Worm (Caenorhabditis elegans) whole organism, L4 larva: ENCODE data around the gene Y34B4A.7.

Experiments used
- F26F4.8 ChIP-seq: fragments of 200-800 bp; sonication (Bioruptor generic); conservative IDR thresholded peaks from 2 replicates; pipeline ENCODE4 v1.3.6; 2022; ENCODE audit warnings: missing genetic modification characterization, missing compliant biosample characterization
- Y48G9A.11 ChIP-seq: fragments of 200-800 bp; sonication (Bioruptor generic); IDR thresholded peaks from 2 replicates; pipeline ENCODE4 v1.3.6; 2022; ENCODE audit warnings: missing genetic modification reagents, missing genetic modification characterization, missing compliant biosample characterization
- Y5F2A.4 ChIP-seq: fragments of 200-800 bp; sonication (Bioruptor generic); optimal IDR thresholded peaks from 2 replicates; lab custom pipeline; 2018; ENCODE audit warnings: mild to moderate bottlenecking, missing genetic modification characterization, missing compliant biosample characterization
- ZK546.5 ChIP-seq, 2 experiments: sonication (generic microtip); optimal IDR thresholded peaks; 2 replicates each; lab custom pipeline; 2017; ENCODE audit warnings: missing biosample characterization in 2 of 2, missing genetic modification characterization in 2 of 2
- aha-1 ChIP-seq: fragments of 150-350 bp; peaks from one replicate; lab custom pipeline; 2014; ENCODE audit warnings: missing biosample characterization, missing genetic modification characterization
- attf-4 ChIP-seq: sonication (generic microtip); optimal IDR thresholded peaks from 3 replicates; lab custom pipeline; 2017; ENCODE audit warnings: missing biosample characterization, missing genetic modification characterization
- ceh-20 ChIP-seq: fragments of 200-800 bp; sonication (Bioruptor generic); IDR thresholded peaks from 2 replicates; pipeline ENCODE4 v1.3.6; 2022; ENCODE audit warnings: missing genetic modification reagents, missing genetic modification characterization, missing compliant biosample characterization
- ceh-28 ChIP-seq: fragments of 150-350 bp; optimal IDR thresholded peaks from 2 replicates; lab custom pipeline; 2014; ENCODE audit warnings: missing biosample characterization, missing genetic modification reagents, missing genetic modification characterization
- ctbp-1 ChIP-seq: fragments of 200-800 bp; sonication (Bioruptor generic); IDR thresholded peaks from 2 replicates; pipeline ENCODE4 v1.3.6; 2022; ENCODE audit warnings: missing genetic modification reagents, missing genetic modification characterization, missing compliant biosample characterization
- dmd-6 ChIP-seq: fragments of 200-800 bp; sonication (Bioruptor generic); IDR thresholded peaks from 2 replicates; pipeline ENCODE4 v1.3.6; 2022; ENCODE audit warnings: missing genetic modification reagents, missing genetic modification characterization, missing compliant biosample characterization
- duxl-1 ChIP-seq: sonication (generic microtip); optimal IDR thresholded peaks from 2 replicates; lab custom pipeline; 2016; ENCODE audit warnings: mild to moderate bottlenecking, missing genetic modification characterization, moderate library complexity, missing compliant biosample characterization; ENCODE audit not compliant: poor library complexity
- dve-1 ChIP-seq: sonication (generic microtip); optimal IDR thresholded peaks from 2 replicates; lab custom pipeline; 2017; ENCODE audit warnings: antibody characterized with exemption, mild to moderate bottlenecking, missing genetic modification characterization, missing compliant biosample characterization; ENCODE audit not compliant: insufficient read depth
- egl-43 ChIP-seq: fragments of 200-800 bp; sonication (Bioruptor generic); IDR thresholded peaks from 2 replicates; pipeline ENCODE4 v1.3.6; 2022; ENCODE audit warnings: missing genetic modification reagents, missing genetic modification characterization, missing compliant biosample characterization
- hif-1 ChIP-seq, 2 experiments: sonication (generic microtip); optimal IDR thresholded peaks; 2 replicates each; lab custom pipeline; 2016 to 2017; ENCODE audit warnings: missing compliant biosample characterization in 2 of 2, missing genetic modification characterization in 2 of 2, missing genetic modification reagents in 2 of 2, missing genotype in 2 of 2, mild to moderate bottlenecking in 1 of 2
- hmg-1.1 ChIP-seq: fragments of 200-800 bp; sonication (Bioruptor generic); IDR thresholded peaks from 2 replicates; pipeline ENCODE4 v1.3.6; 2022; ENCODE audit warnings: missing genetic modification reagents, missing genetic modification characterization, missing compliant biosample characterization
- lin-1 ChIP-seq: fragments of 200-800 bp; sonication (Bioruptor generic); IDR thresholded peaks from 2 replicates; pipeline ENCODE4 v1.3.6; 2022; ENCODE audit warnings: missing genetic modification reagents, missing genetic modification characterization, missing compliant biosample characterization
- lsy-2 ChIP-seq, 2 experiments: fragments of 150-350 bp in 1 of 2; sonication (generic microtip) in 1 of 2; optimal IDR thresholded peaks; 2 replicates each; lab custom pipeline; 2014 to 2017; ENCODE audit warnings: missing biosample characterization in 2 of 2, missing genetic modification characterization in 2 of 2
- mdl-1 ChIP-seq, 2 experiments: fragments of 150-350 bp in 1 of 2; sonication (generic microtip) in 1 of 2; optimal IDR thresholded peaks; 2 replicates each; lab custom pipeline; 2014 to 2017; ENCODE audit warnings: missing biosample characterization in 2 of 2, missing genetic modification characterization in 2 of 2
- nhr-102 ChIP-seq: sonication (generic microtip); optimal IDR thresholded peaks from 2 replicates; lab custom pipeline; 2016; ENCODE audit warnings: mild to moderate bottlenecking, missing genetic modification characterization, moderate library complexity, missing compliant biosample characterization
- nhr-11 ChIP-seq: fragments of 150-350 bp; optimal IDR thresholded peaks from 2 replicates; lab custom pipeline; 2014; ENCODE audit warnings: missing biosample characterization, missing genetic modification characterization
- nhr-28 ChIP-seq: fragments of 150-350 bp; optimal IDR thresholded peaks from 2 replicates; lab custom pipeline; 2014; ENCODE audit warnings: missing biosample characterization, missing genetic modification characterization
- nhr-48 ChIP-seq: sonication (generic microtip); optimal IDR thresholded peaks from 2 replicates; lab custom pipeline; 2016; ENCODE audit warnings: mild to moderate bottlenecking, missing genetic modification characterization, missing compliant biosample characterization
- nhr-76 ChIP-seq: fragments of 150-350 bp; optimal IDR thresholded peaks from 2 replicates; lab custom pipeline; 2014; ENCODE audit warnings: missing biosample characterization, missing genetic modification characterization
- pqm-1 ChIP-seq: sonication (generic microtip); optimal IDR thresholded peaks from 2 replicates; lab custom pipeline; 2017; ENCODE audit warnings: missing biosample characterization, missing genetic modification characterization
- rbr-2 ChIP-seq: sonication (generic microtip); optimal IDR thresholded peaks from 2 replicates; lab custom pipeline; 2016; ENCODE audit warnings: missing genotype, missing genetic modification characterization, missing compliant biosample characterization
- sdz-12 ChIP-seq: fragments of 200-800 bp; sonication (Bioruptor generic); optimal IDR thresholded peaks from 2 replicates; lab custom pipeline; 2018; ENCODE audit warnings: mild to moderate bottlenecking, missing genetic modification characterization, missing compliant biosample characterization
- set-16 ChIP-seq: fragments of 200-800 bp; sonication (Bioruptor generic); IDR thresholded peaks from 2 replicates; pipeline ENCODE4 v1.3.6; 2022; ENCODE audit warnings: missing genetic modification reagents, missing genetic modification characterization, missing compliant biosample characterization
- snpc-1.2 ChIP-seq: fragments of 200-800 bp; sonication (Bioruptor generic); IDR thresholded peaks from 2 replicates; pipeline ENCODE4 v1.3.6; 2022; ENCODE audit warnings: missing genetic modification reagents, missing genetic modification characterization, missing compliant biosample characterization
- tag-97 ChIP-seq: fragments of 200-800 bp; sonication (Bioruptor generic); IDR thresholded peaks from 2 replicates; pipeline ENCODE4 v1.3.6; 2022; ENCODE audit warnings: missing genetic modification characterization, missing compliant biosample characterization
- tra-1 ChIP-seq: fragments of 200-800 bp; sonication (Bioruptor generic); IDR thresholded peaks from 2 replicates; pipeline ENCODE4 v1.3.6; 2022; ENCODE audit warnings: missing genetic modification reagents, missing genetic modification characterization, missing compliant biosample characterization
- unc-130 ChIP-seq: sonication (generic microtip); optimal IDR thresholded peaks from 2 replicates; lab custom pipeline; 2016; ENCODE audit warnings: missing genetic modification reagents, missing genetic modification characterization, missing compliant biosample characterization
- unc-62 ChIP-seq, 3 experiments: fragments of 150-350 bp in 1 of 3; sonication (generic microtip); optimal IDR thresholded peaks in 2 of 3; peaks in 1 of 3; 1 replicate in 1 of 3; 2 replicates in 2 of 3; lab custom pipeline; 2014 to 2017; ENCODE audit warnings: missing biosample characterization in 3 of 3, missing genetic modification characterization in 3 of 3, missing genetic modification reagents in 3 of 3, missing genotype in 1 of 3
- vab-7 ChIP-seq: fragments of 200-800 bp; sonication (Bioruptor generic); IDR thresholded peaks from 2 replicates; pipeline ENCODE4 v1.3.6; 2022; ENCODE audit warnings: missing genetic modification reagents, missing genetic modification characterization, missing compliant biosample characterization
- zfp-2 ChIP-seq: sonication (generic microtip); optimal IDR thresholded peaks from 2 replicates; lab custom pipeline; 2016; ENCODE audit warnings: mild to moderate bottlenecking, missing genetic modification characterization, missing compliant biosample characterization
- zip-2 ChIP-seq: fragments of 150-350 bp; optimal IDR thresholded peaks from 2 replicates; lab custom pipeline; 2014; ENCODE audit warnings: missing biosample characterization, missing genetic modification characterization

Gene Y34B4A.7

DNA sequence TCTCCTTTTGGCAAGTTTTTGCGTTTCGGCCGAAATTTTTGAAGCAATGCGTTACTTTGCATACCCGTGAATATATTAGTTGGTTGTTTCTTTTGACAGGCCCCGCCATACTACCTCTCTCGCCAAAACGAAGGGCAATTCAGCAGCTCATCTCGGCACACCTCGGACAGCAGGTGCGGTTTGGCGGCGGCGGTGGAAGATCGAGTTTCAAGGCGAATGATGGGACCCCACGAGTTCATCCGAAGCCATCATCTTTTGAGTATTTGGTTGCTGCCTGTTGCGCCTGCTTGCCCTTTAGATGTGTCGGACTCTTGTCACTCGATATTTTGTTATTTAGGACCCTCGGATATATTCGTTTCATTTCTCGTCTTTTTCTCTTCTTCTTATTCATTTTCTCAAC is 35.8 kb upstream of the Y34B4A.7 start:
- TF ChIP-seq set-16 (GFP tag; lab: Robert Waterston, UW) (peak; percentile 70), dmd-6 (GFP tag; lab: Robert Waterston, UW) (no peak), hif-1 (tag; optimal IDR thresholded peaks at IDR 0.05; lab: Kevin White, UChicago) (peak in 1 of 2 experiments; percentile 5), tra-1 (GFP tag; lab: Robert Waterston, UW) (peak; percentile 19; the same call in 1 of the 2 replicates), ctbp-1 (GFP tag; lab: Robert Waterston, UW) (0 out of 2 replicates have a peak, but pooled peaks have one; percentile 11), unc-130 (GFP tag; lab: Kevin White, UChicago) (no peak), egl-43 (GFP tag; lab: Robert Waterston, UW) (peak; percentile 61; the same call in 1 of the 2 replicates)

DNA sequence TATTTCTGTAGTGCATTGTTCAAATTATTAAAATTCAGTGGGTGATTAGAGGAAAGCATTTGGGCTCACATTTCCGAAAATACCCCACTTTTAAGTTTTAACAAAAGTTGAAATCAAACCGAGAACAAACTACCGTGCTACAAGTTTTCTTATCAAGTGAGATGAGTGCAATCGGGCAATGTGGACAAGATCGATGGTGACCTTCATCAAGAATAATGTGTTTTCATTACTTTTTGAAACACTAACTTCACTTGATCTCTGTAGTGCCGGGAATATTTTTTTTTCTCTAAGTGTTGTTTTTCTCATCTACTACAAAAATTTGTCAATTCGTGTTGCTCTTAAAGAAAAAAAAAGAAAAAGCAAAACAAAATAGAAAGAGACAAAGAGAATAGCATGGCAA is 35.3 kb upstream of the Y34B4A.7 start:
- peak; percentile 83 for TF ChIP-seq nhr-28 (tag; lab: Kevin White, UChicago)
- TF ChIP-seq duxl-1 (tag; lab: Kevin White, UChicago), result no peak
- peak; percentile 0 for TF ChIP-seq dve-1
- TF ChIP-seq unc-62 (GFP tag; optimal IDR thresholded peaks at IDR 0.05 in 1 of 2; lab: Kevin White, UChicago), result peak in 1 of 2 experiments; percentile 87
- no peak for TF ChIP-seq unc-62 (tag; optimal IDR thresholded peaks at IDR 0.05; lab: Kevin White, UChicago)
- TF ChIP-seq pqm-1 (tag; lab: Kevin White, UChicago), result peak; percentile 29

DNA sequence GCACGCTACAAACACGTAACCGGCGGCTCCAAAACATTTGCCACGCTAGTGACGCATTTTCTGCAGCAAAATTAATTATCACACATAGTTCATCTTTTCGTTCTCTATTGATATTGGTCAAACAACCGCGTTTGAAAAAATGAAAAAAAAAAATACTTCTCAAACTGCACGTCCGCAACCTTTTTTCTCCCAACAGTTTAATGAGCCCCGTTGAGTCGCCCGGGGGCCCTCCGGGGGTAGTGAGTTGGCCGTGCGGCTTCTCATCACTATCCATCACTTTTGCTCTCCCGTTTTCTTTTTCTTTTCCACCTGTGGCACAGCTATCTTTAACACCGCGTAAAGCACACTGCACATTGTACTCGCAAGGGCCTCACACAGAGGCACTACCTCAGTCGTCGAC is 34.7 kb upstream of the Y34B4A.7 start:
- TF ChIP-seq F26F4.8 (GFP tag; lab: Robert Waterston, UW) (no peak), tag-97 (no peak), mdl-1 (tag; optimal IDR thresholded peaks at IDR 0.05; lab: Kevin White, UChicago) (no peak), lsy-2 (tag; optimal IDR thresholded peaks at IDR 0.05; lab: Kevin White, UChicago) (peak in 1 of 2 experiments; percentile 2), ceh-20 (GFP tag; lab: Robert Waterston, UW) (peak; percentile 19; the same call in 1 of the 2 replicates), unc-130 (GFP tag; lab: Kevin White, UChicago) (no peak), nhr-102 (tag; lab: Kevin White, UChicago) (no peak), hmg-1.1 (GFP tag; lab: Robert Waterston, UW) (0 out of 2 replicates have a peak, but pooled peaks have one; percentile 26), aha-1 (tag; lab: Kevin White, UChicago) (peak; percentile 93), nhr-11 (tag; lab: Kevin White, UChicago) (peak; percentile 42), nhr-48 (tag; lab: Kevin White, UChicago) (no peak), lin-1 (GFP tag; lab: Robert Waterston, UW) (no peak), snpc-1.2 (GFP tag; lab: Robert Waterston, UW) (no peak), sdz-12 (GFP tag; lab: Kevin White, UChicago) (no peak), zip-2 (no peak), hif-1 (tag; optimal IDR thresholded peaks at IDR 0.05; lab: Kevin White, UChicago) (peak; percentile 19 to 97), duxl-1 (tag; lab: Kevin White, UChicago) (no peak), rbr-2 (tag; lab: Kevin White, UChicago) (no peak), ctbp-1 (GFP tag; lab: Robert Waterston, UW) (no peak), ZK546.5 (tag; optimal IDR thresholded peaks at IDR 0.05; lab: Kevin White, UChicago) (no peak), vab-7 (GFP tag; lab: Robert Waterston, UW) (no peak), ceh-28 (tag; lab: Kevin White, UChicago) (no peak), Y5F2A.4 (GFP tag; lab: Kevin White, UChicago) (no peak), Y48G9A.11 (GFP tag; lab: Robert Waterston, UW) (no peak), zfp-2 (tag; lab: Kevin White, UChicago) (no peak), attf-4 (no peak), nhr-76 (tag; lab: Kevin White, UChicago) (no peak)
